Fruit fly (Drosophila melanogaster) whole organism, pupa: Measurements from ENCODE around the gene CG42853.

Experiments used
- CG13204 ChIP-seq: fragments of 200-800 bp; sonication (Bioruptor generic); optimal IDR thresholded peaks from 2 replicates; lab custom pipeline; 2018; ENCODE audit warnings: missing biosample characterization, mild to moderate bottlenecking, missing genetic modification characterization, moderate library complexity
- CG14655 ChIP-seq: fragments of 200-800 bp; sonication (Bioruptor generic); optimal IDR thresholded peaks from 3 replicates; lab custom pipeline; 2017; ENCODE audit warnings: mild to moderate bottlenecking, missing biosample characterization, missing genetic modification reagents, missing genetic modification characterization
- CG15710 ChIP-seq: fragments of 200-800 bp; sonication (Bioruptor generic); optimal IDR thresholded peaks from 2 replicates; lab custom pipeline; 2018; ENCODE audit warnings: missing biosample characterization, mild to moderate bottlenecking, missing genetic modification characterization, moderate library complexity
- CG32121 ChIP-seq: fragments of 200-800 bp; sonication (Bioruptor generic); IDR thresholded peaks from 2 replicates; pipeline ENCODE4 v1.3.6; 2022; ENCODE audit warnings: missing biosample characterization, missing genetic modification characterization
- CG4496 ChIP-seq: fragments of 200-800 bp; sonication (Bioruptor generic); IDR thresholded peaks from 3 replicates; pipeline ENCODE4 v1.3.6; 2022; ENCODE audit warnings: missing biosample characterization, missing genetic modification characterization
- CG8159 ChIP-seq: fragments of 200-800 bp; sonication (Bioruptor generic); optimal IDR thresholded peaks from 3 replicates; lab custom pipeline; 2018; ENCODE audit warnings: missing biosample characterization, mild to moderate bottlenecking, missing genetic modification characterization, moderate library complexity
- CG9948 ChIP-seq: fragments of 200-800 bp; sonication (Bioruptor generic); optimal IDR thresholded peaks from 2 replicates; lab custom pipeline; 2018; ENCODE audit warnings: missing biosample characterization, mild to moderate bottlenecking, missing genetic modification characterization, moderate library complexity
- D1 ChIP-seq: fragments of 200-800 bp; sonication (Bioruptor generic); optimal IDR thresholded peaks from 2 replicates; lab custom pipeline; 2018; ENCODE audit warnings: missing biosample characterization, mild to moderate bottlenecking, missing genetic modification characterization, moderate library complexity
- EcR ChIP-seq: fragments of 200-800 bp; sonication (Bioruptor generic); optimal IDR thresholded peaks from 3 replicates; lab custom pipeline; 2019; ENCODE audit warnings: missing biosample characterization, missing genetic modification characterization, mild to moderate bottlenecking, moderate library complexity, missing genetic modification reagents
- Ets98B ChIP-seq: fragments of 200-800 bp; sonication (Bioruptor generic); IDR thresholded peaks from 2 replicates; pipeline ENCODE4 v1.3.6; 2022; ENCODE audit warnings: missing biosample characterization, missing genetic modification characterization
- Pif1A ChIP-seq: fragments of 200-800 bp; sonication (Bioruptor generic); optimal IDR thresholded peaks from 3 replicates; lab custom pipeline; 2016; ENCODE audit warnings: missing biosample characterization, missing genetic modification characterization
- Pif1B ChIP-seq: fragments of 200-800 bp; sonication (Bioruptor generic); optimal IDR thresholded peaks from 3 replicates; lab custom pipeline; 2016; ENCODE audit warnings: missing biosample characterization, missing genetic modification characterization
- Snoo ChIP-seq: fragments of 200-800 bp; sonication (Bioruptor generic); optimal IDR thresholded peaks from 3 replicates; lab custom pipeline; 2017; ENCODE audit warnings: missing biosample characterization, mild to moderate bottlenecking, missing genetic modification characterization, inconsistent platforms
- rn ChIP-seq: fragments of 200-800 bp; sonication (Bioruptor generic); IDR thresholded peaks from 2 replicates; pipeline ENCODE4 v1.3.6; 2022; ENCODE audit warnings: missing biosample characterization, missing genetic modification characterization

dm6 chr3L:18109459-18109863, 12.3 kb downstream of the CG42853 start, which contains the start of the genes Polr3D and mus304:
- TF ChIP-seq CG9948 (tag; lab: Kevin White, UChicago) (no peak), CG15710 (peak; percentile 14), CG8159 (tag; lab: Kevin White, UChicago) (peak; percentile 20), CG13204 (GFP tag; lab: Kevin White, UChicago) (no peak), CG32121 (0 out of 2 replicates have a peak, but pooled peaks have one; percentile 29), CG4496 (GFP tag; lab: Robert Waterston, UW) (no peak), CG14655 (GFP tag; lab: Kevin White, UChicago) (no peak), Snoo (tag; lab: Kevin White, UChicago) (no peak), rn (0 out of 2 replicates have a peak, but pooled peaks have one; percentile 12), EcR (no peak), Ets98B (GFP tag; lab: Robert Waterston, UW) (no peak), Pif1B (GFP tag; lab: Kevin White, UChicago) (no peak), D1 (tag; lab: Kevin White, UChicago) (no peak), Pif1A (GFP tag; lab: Kevin White, UChicago) (no peak)
